Worm (Caenorhabditis elegans): Measurements from ENCODE around the gene sut-2.

- TF ChIP-seq lin-13 (GFP tag; optimal IDR thresholded peaks at IDR 0.05) (no peak), aly-2 (tag; optimal IDR thresholded peaks at IDR 0.05) (no peak), nhr-237 (tag; optimal IDR thresholded peaks at IDR 0.05) (no peak)
These were observed 57.1 kb downstream of the sut-2 start, which contains the start of gene T28F12.1 for ce11 chrV:4512733-4513132.

Measured in whole organism, L4 larva.